Fruit fly (Drosophila melanogaster): ENCODE measurements around the gene Arfrp1.

Gene Arfrp1

dm6 chrX:9155134-9155533 is 48.3 kb downstream of the Arfrp1 start (continued):
- TF ChIP-seq Blimp-1 (GFP tag; optimal IDR thresholded peaks at IDR 0.05) = peak; percentile 66
- no peak for TF ChIP-seq da (GFP tag; optimal IDR thresholded peaks at IDR 0.05)
- peak; percentile 24; the same call in 1 of the 2 replicates for TF ChIP-seq CG31224 (GFP tag; IDR thresholded peaks at IDR 0.05)
- peak; percentile 19; the same call in 1 of the 2 replicates for TF ChIP-seq stc (GFP tag; IDR thresholded peaks at IDR 0.05)
- TF ChIP-seq CG32772 (GFP tag; IDR thresholded peaks at IDR 0.05) = 0 out of 2 replicates have a peak, but pooled peaks have one; percentile 21
- TF ChIP-seq ash1 (GFP tag; optimal IDR thresholded peaks at IDR 0.05) = no peak
- peak; percentile 10 for TF ChIP-seq Nf-YC (tag; optimal IDR thresholded peaks at IDR 0.05)
- TF ChIP-seq CG9817 (tag; optimal IDR thresholded peaks at IDR 0.05) = peak; percentile 55
- peak; percentile 72 for TF ChIP-seq CG13424 (tag; optimal IDR thresholded peaks at IDR 0.05)
- TF ChIP-seq CG15601 (tag; optimal IDR thresholded peaks at IDR 0.05) = peak; percentile 29
- no peak for TF ChIP-seq Mrtf (GFP tag; IDR thresholded peaks at IDR 0.05)
- TF ChIP-seq CG42726 (GFP tag; IDR thresholded peaks at IDR 0.05; ENCODE audit: partially characterized antibody) = no peak
- TF ChIP-seq CG8359 (GFP tag; optimal IDR thresholded peaks at IDR 0.05; ENCODE audit: borderline replicate concordance) = peak; percentile 25
- TF ChIP-seq zfh2 (GFP tag; optimal IDR thresholded peaks at IDR 0.05) = no peak
- peak; percentile 34 for TF ChIP-seq Abd-B (GFP tag; optimal IDR thresholded peaks at IDR 0.05)
- TF ChIP-seq gcm2 (GFP tag; optimal IDR thresholded peaks at IDR 0.05) = no peak
- TF ChIP-seq sens-2 (GFP tag; IDR thresholded peaks at IDR 0.05) = no peak
- no peak for TF ChIP-seq CG14441 (GFP tag; IDR thresholded peaks at IDR 0.05)
- no peak for TF ChIP-seq ase (GFP tag; IDR thresholded peaks at IDR 0.05)
- no peak for TF ChIP-seq Taf1 (GFP tag; IDR thresholded peaks at IDR 0.05)
- TF ChIP-seq tup (GFP tag; optimal IDR thresholded peaks at IDR 0.05) = no peak
- TF ChIP-seq Doc3 (GFP tag; IDR thresholded peaks at IDR 0.05; ENCODE audit: partially characterized antibody) = no peak
- TF ChIP-seq CG17802 (tag; optimal IDR thresholded peaks at IDR 0.05) = no peak
- TF ChIP-seq lmd (GFP tag; IDR thresholded peaks at IDR 0.05) = peak; percentile 48; the same call in 1 of the 2 replicates
- TF ChIP-seq CG6654 (GFP tag; optimal IDR thresholded peaks at IDR 0.05) = peak; percentile 24
- peak; percentile 35 for TF ChIP-seq CG1529 (GFP tag; optimal IDR thresholded peaks at IDR 0.05)
- peak; percentile 77 for TF ChIP-seq phol (tag; optimal IDR thresholded peaks at IDR 0.05)
- no peak for TF ChIP-seq so (GFP tag; IDR thresholded peaks at IDR 0.05)
- peak; percentile 54 for TF ChIP-seq CG33557 (GFP tag; optimal IDR thresholded peaks at IDR 0.05)
- TF ChIP-seq Dfd (GFP tag; optimal IDR thresholded peaks at IDR 0.05) = no peak
- no peak for TF ChIP-seq CG11085 (GFP tag; IDR thresholded peaks at IDR 0.05)
- peak; percentile 78 for TF ChIP-seq CG10979 (tag; optimal IDR thresholded peaks at IDR 0.05)
- TF ChIP-seq PHDP (tag; optimal IDR thresholded peaks at IDR 0.05) = peak; percentile 47
- TF ChIP-seq Xbp1 (GFP tag; optimal IDR thresholded peaks at IDR 0.05) = peak; percentile 55
- TF ChIP-seq CG7963 (GFP tag; IDR thresholded peaks at IDR 0.05; ENCODE audit: partially characterized antibody) = no peak
- no peak for TF ChIP-seq Gug (GFP tag; IDR thresholded peaks at IDR 0.05)
- TF ChIP-seq HLH4C (GFP tag; IDR thresholded peaks at IDR 0.05; ENCODE audit: partially characterized antibody) = no peak
- TF ChIP-seq dmrt11E (tag; optimal IDR thresholded peaks at IDR 0.05) = peak; percentile 64
- no peak; the same call in 1 of the 2 replicates for TF ChIP-seq sob (GFP tag; IDR thresholded peaks at IDR 0.05)
- peak; percentile 42 for TF ChIP-seq CG12071 (GFP tag; optimal IDR thresholded peaks at IDR 0.05)
- peak in 1 of 2 experiments; percentile 24 for TF ChIP-seq Pdp1 (GFP tag; optimal IDR thresholded peaks at IDR 0.05)
- peak; percentile 39; the same call in 1 of the 2 replicates for TF ChIP-seq Atf6 (GFP tag; IDR thresholded peaks at IDR 0.05)
- no peak for TF ChIP-seq CG8944 (GFP tag; optimal IDR thresholded peaks at IDR 0.05)
- TF ChIP-seq CG4854 (GFP tag; optimal IDR thresholded peaks at IDR 0.05) = peak; percentile 17
- no peak for TF ChIP-seq tll (GFP tag; optimal IDR thresholded peaks at IDR 0.05)
- TF ChIP-seq CG3995 (GFP tag; optimal IDR thresholded peaks at IDR 0.05) = peak; percentile 4
- 0 out of 2 replicates have a peak, but pooled peaks have one; percentile 13 for TF ChIP-seq seq (GFP tag; IDR thresholded peaks at IDR 0.05)
- TF ChIP-seq CG32767 (GFP tag; IDR thresholded peaks at IDR 0.05) = no peak
- TF ChIP-seq CG12744 (GFP tag; optimal IDR thresholded peaks at IDR 0.05) = peak; percentile 42
- TF ChIP-seq CG12391 (tag; optimal IDR thresholded peaks at IDR 0.05) = peak; percentile 59

All from whole organism, embryonic.